Fruit fly (Drosophila melanogaster) whole organism, prepupa: Measurements from ENCODE around the gene CG42729.

Experiments
- CG34406 ChIP-seq: fragments of 200-800 bp; sonication (Bioruptor generic); optimal IDR thresholded peaks from 3 replicates; lab custom pipeline; 2016; ENCODE audit warnings: missing biosample characterization, missing genetic modification characterization
- CG4318 ChIP-seq: fragments of 200-800 bp; sonication (Bioruptor generic); optimal IDR thresholded peaks from 3 replicates; lab custom pipeline; 2017; ENCODE audit warnings: missing biosample characterization, mild to moderate bottlenecking, missing genetic modification characterization
- CG6276 ChIP-seq: fragments of 200-800 bp; sonication (Bioruptor generic); optimal IDR thresholded peaks from 2 replicates; lab custom pipeline; 2017; ENCODE audit warnings: missing biosample characterization, mild to moderate bottlenecking, missing genetic modification characterization
- CG7368 ChIP-seq: fragments of 200-800 bp; sonication (Bioruptor generic); optimal IDR thresholded peaks from 3 replicates; lab custom pipeline; 2016; ENCODE audit warnings: missing biosample characterization, missing genetic modification characterization
- CG8319 ChIP-seq: fragments of 200-800 bp; sonication (Bioruptor generic); optimal IDR thresholded peaks from 3 replicates; lab custom pipeline; 2016; ENCODE audit warnings: missing biosample characterization, missing genetic modification characterization
- Lpt ChIP-seq: fragments of 200-800 bp; sonication (Bioruptor generic); optimal IDR thresholded peaks from 3 replicates; lab custom pipeline; 2016; ENCODE audit warnings: missing biosample characterization, missing genetic modification characterization
- OdsH ChIP-seq: fragments of 200-800 bp; sonication (Bioruptor generic); optimal IDR thresholded peaks from 3 replicates; lab custom pipeline; 2016; ENCODE audit warnings: missing biosample characterization, missing genetic modification characterization
- dac ChIP-seq: fragments of 200-800 bp; sonication (Bioruptor generic); optimal IDR thresholded peaks from 2 replicates; lab custom pipeline; 2017; ENCODE audit warnings: missing biosample characterization, mild to moderate bottlenecking, missing genetic modification characterization
- ss ChIP-seq, 2 experiments: fragments of 200-800 bp; sonication (Bioruptor generic); optimal IDR thresholded peaks; 2 replicates in 1 of 2; 3 replicates in 1 of 2; lab custom pipeline; 2017 to 2018; ENCODE audit warnings: mild to moderate bottlenecking in 2 of 2, missing biosample characterization in 2 of 2, missing genetic modification characterization in 2 of 2, moderate library complexity in 1 of 2

dm6 chr3L:15495449-15495848 is 31.9 kb downstream of the CG42729 start, which contains the start of gene CG12355:
- no peak for TF ChIP-seq CG6276 (GFP tag; lab: Kevin White, UChicago)
- no peak for TF ChIP-seq OdsH (GFP tag; lab: Kevin White, UChicago)
- TF ChIP-seq CG34406 (GFP tag; lab: Kevin White, UChicago): no peak
- no peak for TF ChIP-seq ss (GFP tag; optimal IDR thresholded peaks at IDR 0.05; lab: Kevin White, UChicago)
- no peak for TF ChIP-seq CG4318 (GFP tag; lab: Kevin White, UChicago)
- no peak for TF ChIP-seq CG7368
- no peak for TF ChIP-seq CG8319 (GFP tag; lab: Kevin White, UChicago)
- no peak for TF ChIP-seq dac (GFP tag; lab: Kevin White, UChicago)
- TF ChIP-seq Lpt (GFP tag; lab: Kevin White, UChicago): no peak
